Fruit fly (Drosophila melanogaster) whole organism, prepupa: ENCODE results near the gene CG4829.
A peak's percentile ranks its signal among the peaks of the same experiment; 100 is the strongest.

Experiments used
- Blimp-1 ChIP-seq: fragments of 200-800 bp; sonication (Bioruptor generic); optimal IDR thresholded peaks from 3 replicates; lab custom pipeline; 2017; ENCODE audit warnings: missing biosample characterization, missing genetic modification characterization, mild to moderate bottlenecking, moderate library complexity, missing genetic modification reagents
- CG10631 ChIP-seq: fragments of 200-800 bp; sonication (Bioruptor generic); optimal IDR thresholded peaks from 2 replicates; lab custom pipeline; 2016; ENCODE audit warnings: missing biosample characterization, missing genetic modification characterization
- CG15336 ChIP-seq: fragments of 200-800 bp; sonication (Bioruptor generic); IDR thresholded peaks from 2 replicates; pipeline ENCODE4 v1.3.6; 2022; ENCODE audit warnings: missing biosample characterization, missing genetic modification characterization
- CG1621 ChIP-seq: fragments of 200-800 bp; sonication (Bioruptor generic); optimal IDR thresholded peaks from 3 replicates; lab custom pipeline; 2018; ENCODE audit warnings: missing biosample characterization, mild to moderate bottlenecking, missing genetic modification characterization
- CG32006 ChIP-seq: fragments of 200-800 bp; sonication (Bioruptor generic); optimal IDR thresholded peaks from 3 replicates; lab custom pipeline; 2017; ENCODE audit warnings: missing biosample characterization, mild to moderate bottlenecking, missing genetic modification characterization
- CG34406 ChIP-seq: fragments of 200-800 bp; sonication (Bioruptor generic); optimal IDR thresholded peaks from 3 replicates; lab custom pipeline; 2016; ENCODE audit warnings: missing biosample characterization, missing genetic modification characterization
- CG3919 ChIP-seq: fragments of 200-800 bp; sonication (Bioruptor generic); optimal IDR thresholded peaks from 3 replicates; lab custom pipeline; 2016; ENCODE audit warnings: missing biosample characterization, missing genetic modification characterization
- CG7368 ChIP-seq: fragments of 200-800 bp; sonication (Bioruptor generic); optimal IDR thresholded peaks from 3 replicates; lab custom pipeline; 2016; ENCODE audit warnings: missing biosample characterization, missing genetic modification characterization
- CG8119 ChIP-seq: fragments of 200-800 bp; sonication (Bioruptor generic); IDR thresholded peaks from 3 replicates; pipeline ENCODE4 v1.3.6; 2022; ENCODE audit warnings: missing biosample characterization, missing genetic modification characterization
- CG8319 ChIP-seq: fragments of 200-800 bp; sonication (Bioruptor generic); optimal IDR thresholded peaks from 3 replicates; lab custom pipeline; 2016; ENCODE audit warnings: missing biosample characterization, missing genetic modification characterization
- CG8632 ChIP-seq: fragments of 200-800 bp; sonication (Bioruptor generic); optimal IDR thresholded peaks from 3 replicates; lab custom pipeline; 2016; ENCODE audit warnings: missing biosample characterization, missing genetic modification characterization
- Eip75B ChIP-seq: fragments of 200-800 bp; sonication (Bioruptor generic); optimal IDR thresholded peaks from 3 replicates; lab custom pipeline; 2016; ENCODE audit warnings: missing biosample characterization, missing genetic modification characterization
- Eip78C ChIP-seq: fragments of 200-800 bp; sonication (Bioruptor generic); peaks from one replicate; lab custom pipeline; 2016; ENCODE audit warnings: missing biosample characterization, missing genetic modification characterization
- Eip93F ChIP-seq: fragments of 200-800 bp; sonication (Bioruptor generic); optimal IDR thresholded peaks from 2 replicates; lab custom pipeline; 2016; ENCODE audit warnings: missing biosample characterization, mild to moderate bottlenecking, missing genetic modification characterization
- Ets21C ChIP-seq: fragments of 200-800 bp; sonication (Bioruptor generic); optimal IDR thresholded peaks from 3 replicates; lab custom pipeline; 2016; ENCODE audit warnings: missing biosample characterization, missing genetic modification characterization
- Gug ChIP-seq: fragments of 200-800 bp; sonication (Bioruptor generic); IDR thresholded peaks from 2 replicates; pipeline ENCODE4 v1.3.6; 2022; ENCODE audit warnings: missing biosample characterization, missing genetic modification characterization
- Hr39 ChIP-seq: fragments of 200-800 bp; sonication (Bioruptor generic); optimal IDR thresholded peaks from 2 replicates; lab custom pipeline; 2016; ENCODE audit warnings: missing biosample characterization, missing genetic modification characterization
- OdsH ChIP-seq: fragments of 200-800 bp; sonication (Bioruptor generic); optimal IDR thresholded peaks from 3 replicates; lab custom pipeline; 2016; ENCODE audit warnings: missing biosample characterization, missing genetic modification characterization
- Smox ChIP-seq: fragments of 200-800 bp; sonication (Bioruptor generic); optimal IDR thresholded peaks from 3 replicates; lab custom pipeline; 2016; ENCODE audit warnings: missing biosample characterization, missing genetic modification characterization
- Sox102F ChIP-seq: fragments of 200-800 bp; sonication (Bioruptor generic); optimal IDR thresholded peaks from 2 replicates; lab custom pipeline; 2016; ENCODE audit warnings: missing biosample characterization, mild to moderate bottlenecking, missing genetic modification characterization
- Sox14 ChIP-seq: fragments of 200-800 bp; sonication (Bioruptor generic); optimal IDR thresholded peaks from 3 replicates; lab custom pipeline; 2016; ENCODE audit warnings: missing biosample characterization, missing genetic modification characterization
- Sox15 ChIP-seq: fragments of 200-800 bp; sonication (Bioruptor generic); optimal IDR thresholded peaks from 3 replicates; lab custom pipeline; 2016; ENCODE audit warnings: missing biosample characterization, missing genetic modification characterization
- acj6 ChIP-seq: fragments of 200-800 bp; sonication (Bioruptor generic); optimal IDR thresholded peaks from 3 replicates; lab custom pipeline; 2016; ENCODE audit warnings: missing biosample characterization, missing genetic modification characterization
- cyc ChIP-seq: fragments of 200-800 bp; sonication (Bioruptor generic); optimal IDR thresholded peaks from 3 replicates; lab custom pipeline; 2016; ENCODE audit warnings: missing biosample characterization, missing genetic modification characterization
- esn ChIP-seq: fragments of 200-800 bp; sonication (Bioruptor generic); optimal IDR thresholded peaks from 2 replicates; lab custom pipeline; 2016; ENCODE audit warnings: missing biosample characterization, mild to moderate bottlenecking, missing genetic modification characterization, moderate library complexity
- net ChIP-seq: fragments of 200-800 bp; sonication (Bioruptor generic); optimal IDR thresholded peaks from 3 replicates; lab custom pipeline; 2016; ENCODE audit warnings: missing biosample characterization, missing genetic modification characterization
- pdm3 ChIP-seq: fragments of 200-800 bp; sonication (Bioruptor generic); optimal IDR thresholded peaks from 3 replicates; lab custom pipeline; 2016; ENCODE audit warnings: missing biosample characterization, missing genetic modification characterization
- ss ChIP-seq, 2 experiments: fragments of 200-800 bp; sonication (Bioruptor generic); optimal IDR thresholded peaks; 2 replicates in 1 of 2; 3 replicates in 1 of 2; lab custom pipeline; 2017 to 2018; ENCODE audit warnings: mild to moderate bottlenecking in 2 of 2, missing biosample characterization in 2 of 2, missing genetic modification characterization in 2 of 2, moderate library complexity in 1 of 2
- svp ChIP-seq: fragments of 200-800 bp; sonication (Bioruptor generic); peaks from one replicate; lab custom pipeline; 2016; ENCODE audit warnings: missing biosample characterization, missing genetic modification characterization

Gene CG4829

DNA sequence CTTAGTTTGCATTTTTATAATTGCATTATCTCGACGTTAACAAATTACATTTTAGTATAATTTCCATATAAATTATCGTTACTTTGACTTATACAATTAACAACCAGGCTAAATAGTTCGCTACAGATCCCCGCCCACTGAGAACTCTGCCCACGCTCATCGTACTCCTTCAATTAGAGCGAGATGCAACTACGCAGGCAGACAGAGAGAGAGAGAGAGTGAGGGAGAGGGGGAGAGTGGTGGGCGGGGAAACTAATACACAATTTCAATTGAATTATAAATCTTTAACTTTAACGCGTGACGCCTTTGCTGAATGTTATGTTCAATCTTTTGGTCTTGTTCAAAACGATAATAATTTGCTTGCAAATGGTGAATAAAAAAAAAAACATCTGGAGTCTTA lies 13.3 kb upstream of the CG4829 start:
- TF ChIP-seq Sox15 (GFP tag; lab: Kevin White, UChicago) (no peak), Sox102F (no peak), esn (no peak), CG3919 (GFP tag; lab: Kevin White, UChicago) (no peak), CG8119 (no peak), pdm3 (GFP tag; lab: Kevin White, UChicago) (no peak), acj6 (no peak), Gug (GFP tag; lab: Robert Waterston, UW) (no peak), OdsH (GFP tag; lab: Kevin White, UChicago) (no peak), Eip75B (GFP tag; lab: Kevin White, UChicago) (no peak), CG15336 (GFP tag; lab: Robert Waterston, UW) (no peak)

dm6 chrX:16799914-16800313 lies 11.6 kb upstream of the CG4829 start:
- TF ChIP-seq CG1621 (no peak), esn (peak; percentile 14), Eip93F (GFP tag; lab: Kevin White, UChicago) (no peak), Gug (GFP tag; lab: Robert Waterston, UW) (peak; percentile 10; the same call in 1 of the 2 replicates), Eip78C (GFP tag; lab: Kevin White, UChicago) (peak; percentile 67), Sox14 (GFP tag; lab: Kevin White, UChicago) (peak; percentile 74)

DNA sequence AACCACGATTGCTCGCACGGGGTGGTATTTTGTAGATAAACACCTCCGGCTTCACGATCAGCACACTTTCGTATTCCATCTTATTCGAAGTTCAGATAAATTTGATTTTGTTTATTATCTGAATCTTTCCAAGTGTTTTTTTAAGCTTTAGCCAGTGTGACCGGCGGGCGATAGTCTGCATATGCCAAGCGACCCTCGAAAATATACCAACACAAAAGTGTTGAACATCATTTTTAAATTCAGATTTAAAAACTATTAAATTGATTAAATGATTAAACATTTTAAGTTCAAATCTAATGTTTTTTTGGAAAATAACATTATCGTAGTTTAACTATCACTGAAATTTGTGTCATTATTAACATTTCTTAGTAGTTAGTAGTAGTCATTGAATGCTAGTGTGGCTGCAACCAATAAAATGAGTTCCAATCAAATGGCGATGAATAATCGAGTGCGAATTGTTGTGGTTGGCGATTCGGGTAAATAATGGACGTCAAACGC lies 10.9 kb upstream of the CG4829 start, which contains the start of the genes CG9132 and CG4789:
TSS of gene CG9132 (minus strand) at position 181 of the 498 bp plus-strand sequence.
TSS of gene CG4789 (plus strand) at position 401 of the 498 bp plus-strand sequence.
- 0 out of 2 replicates have a peak, but pooled peaks have one; percentile 0 for TF ChIP-seq Gug (GFP tag; lab: Robert Waterston, UW)
- TF ChIP-seq CG8632 (GFP tag; lab: Kevin White, UChicago): no peak
- no peak for TF ChIP-seq Ets21C (GFP tag; lab: Kevin White, UChicago)
- no peak for TF ChIP-seq acj6

dm6 chrX:16803299-16803698 lies 8.2 kb upstream of the CG4829 start, which contains the start of the genes Rai1 and CG13005:
Gene Rai1, minus strand, starts transcription at chrX:16803344.
Gene CG13005, plus strand, starts transcription at chrX:16803650.
- TF ChIP-seq Sox102F (no peak), CG8319 (GFP tag; lab: Kevin White, UChicago) (no peak), CG1621 (peak; percentile 34), Eip78C (GFP tag; lab: Kevin White, UChicago) (peak; percentile 36), esn (peak; percentile 8)

DNA sequence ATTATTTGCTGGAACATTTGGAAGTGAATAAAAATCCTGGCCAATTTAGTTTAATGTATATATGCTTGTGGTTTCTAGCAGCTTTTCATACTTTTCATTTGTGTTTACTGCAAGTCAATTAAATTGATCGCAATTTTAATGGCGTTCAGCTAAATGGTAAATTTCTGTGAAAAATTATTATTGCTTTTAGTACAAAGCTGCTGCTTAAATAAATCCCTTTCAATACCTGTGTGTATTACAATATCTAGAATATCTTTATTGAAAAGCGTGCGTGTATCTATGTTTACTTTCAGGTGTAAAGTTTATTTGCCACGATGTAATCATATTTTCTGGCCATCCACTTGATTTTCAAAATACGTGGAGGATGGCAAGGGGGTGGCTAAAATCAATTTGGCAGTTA lies 5.7 kb upstream of the CG4829 start, which contains the start of gene ppk28:
TSS of gene ppk28 (plus strand) at position 301 of the 400 bp plus-strand sequence.
- TF ChIP-seq OdsH (GFP tag; lab: Kevin White, UChicago) (no peak), CG7368 (no peak), CG32006 (GFP tag; lab: Kevin White, UChicago) (no peak), Smox (GFP tag; lab: Kevin White, UChicago) (no peak), svp (GFP tag; lab: Kevin White, UChicago) (no peak), Gug (GFP tag; lab: Robert Waterston, UW) (no peak)

dm6 chrX:16808654-16809053 lies 2.8 kb upstream of the CG4829 start:
- TF ChIP-seq Blimp-1 (GFP tag; lab: Kevin White, UChicago) (no peak), ss (GFP tag; optimal IDR thresholded peaks at IDR 0.05; lab: Kevin White, UChicago) (no peak), cyc (GFP tag; lab: Kevin White, UChicago) (no peak), Eip78C (GFP tag; lab: Kevin White, UChicago) (peak; percentile 29), net (no peak), CG8119 (no peak), Hr39 (no peak)
- TF ChIP-seq, all 60 proteins: peak for 1

DNA sequence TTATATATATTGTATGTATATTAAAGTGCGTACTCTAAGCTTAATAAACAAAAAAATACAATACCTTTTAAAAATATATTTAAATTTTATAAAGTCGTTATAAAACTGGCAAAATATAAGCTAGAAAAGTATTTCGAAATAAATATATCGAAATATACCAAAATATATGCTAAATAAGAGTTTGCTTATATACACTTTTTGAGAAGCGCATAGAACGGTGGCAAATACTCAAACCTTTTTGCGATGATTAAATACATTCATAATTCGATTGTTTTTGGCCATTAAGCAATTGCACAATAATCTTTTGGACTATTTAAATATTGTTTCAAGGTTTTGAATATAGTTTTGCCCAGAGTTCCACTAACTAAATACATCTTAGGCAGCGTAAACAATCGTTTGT lies 2.4 kb upstream of the CG4829 start:
- TF ChIP-seq esn: no peak

dm6 chrX:16813226-16813625 lies 1.7 kb downstream of the CG4829 start:
- TF ChIP-seq CG15336 (GFP tag; lab: Robert Waterston, UW) (peak; percentile 15; the same call in 1 of the 2 replicates), esn (no peak), Eip78C (GFP tag; lab: Kevin White, UChicago) (peak; percentile 47), CG10631 (GFP tag; lab: Kevin White, UChicago) (no peak), CG8632 (GFP tag; lab: Kevin White, UChicago) (peak; percentile 8), CG8119 (peak; percentile 25; the same call in 1 of the 3 replicates), CG32006 (GFP tag; lab: Kevin White, UChicago) (no peak), CG34406 (GFP tag; lab: Kevin White, UChicago) (peak; percentile 13)
